Worm (Caenorhabditis elegans) whole organism, L3 larva: ENCODE measurements around the gene alh-8.

Experiments used
- ceh-82 ChIP-seq: fragments of 150-350 bp; optimal IDR thresholded peaks from 2 replicates; lab custom pipeline; 2014; ENCODE audit warnings: missing biosample characterization, missing genetic modification characterization
- eor-1 ChIP-seq, 2 experiments: fragments of 150-350 bp; optimal IDR thresholded peaks; 2 replicates each; lab custom pipeline; 2014 to 2018; ENCODE audit warnings: missing biosample characterization in 2 of 2, missing genetic modification characterization in 2 of 2
- fkh-10 ChIP-seq: sonication (generic microtip); optimal IDR thresholded peaks from 2 replicates; lab custom pipeline; 2017; ENCODE audit warnings: missing biosample characterization, missing genetic modification reagents, missing genetic modification characterization
- fos-1 ChIP-seq: fragments of 150-350 bp; optimal IDR thresholded peaks from 2 replicates; lab custom pipeline; 2014; ENCODE audit warnings: missing biosample characterization, missing genetic modification characterization
- jun-1 ChIP-seq: fragments of 150-350 bp; optimal IDR thresholded peaks from 2 replicates; lab custom pipeline; 2014; ENCODE audit warnings: missing biosample characterization, missing genetic modification reagents, missing genetic modification characterization
- lin-39 ChIP-seq: fragments of 150-350 bp; optimal IDR thresholded peaks from 2 replicates; lab custom pipeline; 2018; ENCODE audit warnings: missing biosample characterization, missing genetic modification reagents, missing genetic modification characterization
- mdl-1 ChIP-seq: fragments of 150-350 bp; optimal IDR thresholded peaks from 2 replicates; lab custom pipeline; 2014; ENCODE audit warnings: missing biosample characterization, missing genetic modification characterization
- pha-4 ChIP-seq: fragments of 150-350 bp; optimal IDR thresholded peaks from 2 replicates; lab custom pipeline; 2014; ENCODE audit warnings: missing biosample characterization, missing genetic modification reagents, missing genetic modification characterization
- unc-39 ChIP-seq: sonication (generic microtip); optimal IDR thresholded peaks from 4 replicates; lab custom pipeline; 2017; ENCODE audit warnings: missing biosample characterization, missing genetic modification characterization
- ztf-4 ChIP-seq: fragments of 150-350 bp; optimal IDR thresholded peaks from 2 replicates; lab custom pipeline; 2014; ENCODE audit warnings: missing biosample characterization, missing genetic modification characterization

DNA sequence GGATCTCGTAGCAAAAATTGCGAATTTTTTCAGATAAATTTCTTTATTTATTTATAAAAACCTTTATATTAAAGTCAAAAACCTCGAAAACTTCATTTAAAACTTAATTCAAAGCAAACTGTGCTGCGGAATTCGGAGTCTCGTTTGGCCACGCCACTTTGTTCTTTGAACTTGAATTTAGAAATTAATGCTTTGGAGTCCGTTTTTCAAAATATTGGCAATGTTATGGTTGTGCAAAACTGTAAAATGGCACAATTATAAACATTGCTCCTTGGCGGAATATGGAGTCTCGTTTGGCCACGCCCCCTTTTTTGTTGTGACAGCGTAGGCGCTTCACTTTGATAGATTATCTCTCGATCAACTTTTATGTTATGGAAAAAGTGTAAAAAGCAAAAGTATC is 9.3 kb upstream of the alh-8 start:
- no peak for TF ChIP-seq pha-4
- no peak for TF ChIP-seq fkh-10
- TF ChIP-seq mdl-1 (tag; lab: Kevin White, UChicago): no peak
- TF ChIP-seq ceh-82 (tag; lab: Kevin White, UChicago): no peak
- TF ChIP-seq lin-39 (tag; lab: Kevin White, UChicago): no peak
- no peak for TF ChIP-seq fos-1 (tag; lab: Kevin White, UChicago)
- no peak for TF ChIP-seq ztf-4 (tag; lab: Kevin White, UChicago)
- TF ChIP-seq jun-1: no peak
- TF ChIP-seq unc-39 (tag; lab: Kevin White, UChicago): no peak
- TF ChIP-seq eor-1 (tag; optimal IDR thresholded peaks at IDR 0.05; lab: Kevin White, UChicago): no peak
